Worm (Caenorhabditis elegans): ENCODE data around the gene vha-2.

DNA sequence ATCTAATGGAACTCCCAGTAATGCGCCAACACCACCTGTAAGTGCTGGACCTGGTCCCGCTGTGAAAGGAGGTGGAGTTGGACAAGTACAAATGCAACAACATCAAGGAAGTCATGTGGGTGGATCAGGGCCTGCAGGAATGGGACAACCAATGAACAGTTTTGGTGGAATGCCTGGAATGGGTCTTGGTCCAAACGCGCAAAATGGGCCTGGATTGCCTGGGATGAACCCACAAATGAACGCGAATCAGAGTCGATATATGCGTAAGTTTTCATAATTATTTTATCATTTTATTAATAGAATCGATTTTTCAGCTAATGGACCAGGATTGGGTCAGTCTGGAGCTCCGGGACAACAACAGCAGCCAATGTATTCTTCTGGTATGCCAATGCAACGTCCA, 9.6 kb upstream of the vha-2 start:
- TF ChIP-seq him-1 (tag; optimal IDR thresholded peaks at IDR 0.05) (no peak), dao-5 (tag; optimal IDR thresholded peaks at IDR 0.05) (no peak), W03F9.2 (tag; optimal IDR thresholded peaks at IDR 0.05) (no peak)
